Worm (Caenorhabditis elegans): ENCODE data around the gene F56F11.4.

ce11 chrIII:2811410-2811809, 44.6 kb upstream of the F56F11.4 start:
- no peak for TF ChIP-seq W03F9.2 (tag; optimal IDR thresholded peaks at IDR 0.05)
- no peak for TF ChIP-seq him-1 (tag; optimal IDR thresholded peaks at IDR 0.05)

Data from whole organism, L4/young adult.